Fruit fly (Drosophila melanogaster): ENCODE results near the gene CG11975.

CG11975 gene

dm6 chr3R:8992928-8993579 lies at the start of gene CG11975:
CG11975 (plus strand) TSS chr3R:8993253.
- TF ChIP-seq achi (GFP tag; optimal IDR thresholded peaks at IDR 0.05) (peak; percentile 69), CG11902 (GFP tag; optimal IDR thresholded peaks at IDR 0.05) (peak; percentile 36), Gug (GFP tag; IDR thresholded peaks at IDR 0.05) (0 out of 2 replicates have a peak, but pooled peaks have one; percentile 33), CG7368 (GFP tag; optimal IDR thresholded peaks at IDR 0.05) (peak; percentile 42), Sox14 (GFP tag; optimal IDR thresholded peaks at IDR 0.05) (peak; percentile 89), Hr39 (GFP tag; optimal IDR thresholded peaks at IDR 0.05) (peak; percentile 72), CG3919 (GFP tag; optimal IDR thresholded peaks at IDR 0.05) (no peak), Hr38 (GFP tag; optimal IDR thresholded peaks at IDR 0.05) (no peak), pdm3 (GFP tag; optimal IDR thresholded peaks at IDR 0.05) (no peak), ss (GFP tag; optimal IDR thresholded peaks at IDR 0.05) (no peak), CG6163 (GFP tag; IDR thresholded peaks at IDR 0.05) (peak; percentile 46; the same call in 2 of the 3 replicates), cyc (GFP tag; optimal IDR thresholded peaks at IDR 0.05) (peak; percentile 79), vri (GFP tag; optimal IDR thresholded peaks at IDR 0.05) (no peak), topi (GFP tag; optimal IDR thresholded peaks at IDR 0.05) (peak; percentile 80), lz (GFP tag; optimal IDR thresholded peaks at IDR 0.05) (peak; percentile 85), Ets96B (tag; optimal IDR thresholded peaks at IDR 0.05) (peak; percentile 54), CG6854 (GFP tag; optimal IDR thresholded peaks at IDR 0.05) (no peak), CG8119 (GFP tag; IDR thresholded peaks at IDR 0.05) (no peak), eg (GFP tag; IDR thresholded peaks at IDR 0.05) (peak; percentile 15; the same call in 1 of the 3 replicates), CG8319 (GFP tag; optimal IDR thresholded peaks at IDR 0.05) (peak; percentile 52), CG6792 (GFP tag; optimal IDR thresholded peaks at IDR 0.05) (peak; percentile 58), Smox (GFP tag; optimal IDR thresholded peaks at IDR 0.05) (no peak), dsx (GFP tag; optimal IDR thresholded peaks at IDR 0.05; ENCODE audit: poor library complexity, severe bottlenecking) (no peak), CG32006 (GFP tag; optimal IDR thresholded peaks at IDR 0.05) (no peak), CG16779 (tag; optimal IDR thresholded peaks at IDR 0.05) (no peak), Eip93F (GFP tag; optimal IDR thresholded peaks at IDR 0.05) (no peak), CG6276 (GFP tag; optimal IDR thresholded peaks at IDR 0.05) (no peak), svp (GFP tag) (peak; percentile 90), CG3032 (tag; optimal IDR thresholded peaks at IDR 0.05) (peak; percentile 65), Lpt (GFP tag; optimal IDR thresholded peaks at IDR 0.05) (peak; percentile 56), acj6 (GFP tag; optimal IDR thresholded peaks at IDR 0.05) (no peak), Met (GFP tag; optimal IDR thresholded peaks at IDR 0.05) (no peak), CG11762 (GFP tag; optimal IDR thresholded peaks at IDR 0.05; ENCODE audit: insufficient read depth) (no peak), CG8632 (GFP tag; optimal IDR thresholded peaks at IDR 0.05) (no peak), salr (GFP tag; optimal IDR thresholded peaks at IDR 0.05) (peak in 1 of 2 experiments; percentile 34), fd59A (GFP tag; optimal IDR thresholded peaks at IDR 0.05) (peak; percentile 56), Eip75B (GFP tag; optimal IDR thresholded peaks at IDR 0.05) (no peak), CG10669 (GFP tag; optimal IDR thresholded peaks at IDR 0.05) (no peak), CG31627 (GFP tag; optimal IDR thresholded peaks at IDR 0.05) (peak; percentile 73), Sox15 (GFP tag; optimal IDR thresholded peaks at IDR 0.05) (peak; percentile 53), Ets21C (GFP tag; optimal IDR thresholded peaks at IDR 0.05) (no peak), fkh (GFP tag; optimal IDR thresholded peaks at IDR 0.05) (no peak), dac (GFP tag; optimal IDR thresholded peaks at IDR 0.05) (no peak), Eip78C (GFP tag) (peak; percentile 87), CG15336 (GFP tag; IDR thresholded peaks at IDR 0.05) (no peak), CG1621 (tag; optimal IDR thresholded peaks at IDR 0.05) (no peak), CG10631 (GFP tag; optimal IDR thresholded peaks at IDR 0.05) (peak; percentile 77), spab (GFP tag; optimal IDR thresholded peaks at IDR 0.05) (no peak), CG6808 (GFP tag; optimal IDR thresholded peaks at IDR 0.05) (no peak), CG4318 (GFP tag; optimal IDR thresholded peaks at IDR 0.05) (no peak), OdsH (GFP tag; optimal IDR thresholded peaks at IDR 0.05) (peak; percentile 82)

Data from whole organism, prepupa.